Fruit fly (Drosophila melanogaster) whole organism, prepupa: ENCODE data around the gene Col4a1.

Experiments used
- Blimp-1 ChIP-seq: fragments of 200-800 bp; sonication (Bioruptor generic); optimal IDR thresholded peaks from 3 replicates; lab custom pipeline; 2017; ENCODE audit warnings: missing biosample characterization, missing genetic modification characterization, mild to moderate bottlenecking, moderate library complexity, missing genetic modification reagents
- CG10631 ChIP-seq: fragments of 200-800 bp; sonication (Bioruptor generic); optimal IDR thresholded peaks from 2 replicates; lab custom pipeline; 2016; ENCODE audit warnings: missing biosample characterization, missing genetic modification characterization
- CG11294 ChIP-seq: fragments of 200-800 bp; sonication (Bioruptor generic); IDR thresholded peaks from 2 replicates; pipeline ENCODE4 v1.3.6; 2022; ENCODE audit warnings: missing biosample characterization, missing genetic modification characterization
- CG11902 ChIP-seq: fragments of 200-800 bp; sonication (Bioruptor generic); optimal IDR thresholded peaks from 3 replicates; lab custom pipeline; 2016; ENCODE audit warnings: missing biosample characterization, missing genetic modification characterization
- CG15336 ChIP-seq: fragments of 200-800 bp; sonication (Bioruptor generic); IDR thresholded peaks from 2 replicates; pipeline ENCODE4 v1.3.6; 2022; ENCODE audit warnings: missing biosample characterization, missing genetic modification characterization
- CG1621 ChIP-seq: fragments of 200-800 bp; sonication (Bioruptor generic); optimal IDR thresholded peaks from 3 replicates; lab custom pipeline; 2018; ENCODE audit warnings: missing biosample characterization, mild to moderate bottlenecking, missing genetic modification characterization
- CG3032 ChIP-seq: fragments of 200-800 bp; optimal IDR thresholded peaks from 2 replicates; lab custom pipeline; 2019; ENCODE audit warnings: missing biosample characterization, mild to moderate bottlenecking, missing genetic modification characterization, moderate library complexity
- CG32006 ChIP-seq: fragments of 200-800 bp; sonication (Bioruptor generic); optimal IDR thresholded peaks from 3 replicates; lab custom pipeline; 2017; ENCODE audit warnings: missing biosample characterization, mild to moderate bottlenecking, missing genetic modification characterization
- CG6163 ChIP-seq: fragments of 200-800 bp; sonication (Bioruptor generic); IDR thresholded peaks from 3 replicates; pipeline ENCODE4 v1.3.6; 2022; ENCODE audit warnings: missing biosample characterization, missing genetic modification characterization
- CG8319 ChIP-seq: fragments of 200-800 bp; sonication (Bioruptor generic); optimal IDR thresholded peaks from 3 replicates; lab custom pipeline; 2016; ENCODE audit warnings: missing biosample characterization, missing genetic modification characterization
- CG8632 ChIP-seq: fragments of 200-800 bp; sonication (Bioruptor generic); optimal IDR thresholded peaks from 3 replicates; lab custom pipeline; 2016; ENCODE audit warnings: missing biosample characterization, missing genetic modification characterization
- Ets21C ChIP-seq: fragments of 200-800 bp; sonication (Bioruptor generic); optimal IDR thresholded peaks from 3 replicates; lab custom pipeline; 2016; ENCODE audit warnings: missing biosample characterization, missing genetic modification characterization
- Ets96B ChIP-seq: fragments of 200-800 bp; optimal IDR thresholded peaks from 2 replicates; lab custom pipeline; 2019; ENCODE audit warnings: missing biosample characterization, mild to moderate bottlenecking, missing genetic modification characterization, moderate library complexity
- Gug ChIP-seq: fragments of 200-800 bp; sonication (Bioruptor generic); IDR thresholded peaks from 2 replicates; pipeline ENCODE4 v1.3.6; 2022; ENCODE audit warnings: missing biosample characterization, missing genetic modification characterization
- Hr38 ChIP-seq: sonication (Bioruptor generic); optimal IDR thresholded peaks from 2 replicates; lab custom pipeline; 2016; ENCODE audit warnings: missing biosample characterization, missing genetic modification characterization
- Hr39 ChIP-seq: fragments of 200-800 bp; sonication (Bioruptor generic); optimal IDR thresholded peaks from 2 replicates; lab custom pipeline; 2016; ENCODE audit warnings: missing biosample characterization, missing genetic modification characterization
- Hr4 ChIP-seq: fragments of 200-800 bp; sonication (Bioruptor generic); optimal IDR thresholded peaks from 3 replicates; lab custom pipeline; 2016; ENCODE audit warnings: missing biosample characterization, missing genetic modification characterization
- Lpt ChIP-seq: fragments of 200-800 bp; sonication (Bioruptor generic); optimal IDR thresholded peaks from 3 replicates; lab custom pipeline; 2016; ENCODE audit warnings: missing biosample characterization, missing genetic modification characterization
- Met ChIP-seq: fragments of 200-800 bp; sonication (Bioruptor generic); optimal IDR thresholded peaks from 3 replicates; lab custom pipeline; 2016; ENCODE audit warnings: missing biosample characterization, missing genetic modification characterization
- OdsH ChIP-seq: fragments of 200-800 bp; sonication (Bioruptor generic); optimal IDR thresholded peaks from 3 replicates; lab custom pipeline; 2016; ENCODE audit warnings: missing biosample characterization, missing genetic modification characterization
- Sox15 ChIP-seq: fragments of 200-800 bp; sonication (Bioruptor generic); optimal IDR thresholded peaks from 3 replicates; lab custom pipeline; 2016; ENCODE audit warnings: missing biosample characterization, missing genetic modification characterization
- cyc ChIP-seq: fragments of 200-800 bp; sonication (Bioruptor generic); optimal IDR thresholded peaks from 3 replicates; lab custom pipeline; 2016; ENCODE audit warnings: missing biosample characterization, missing genetic modification characterization
- dac ChIP-seq: fragments of 200-800 bp; sonication (Bioruptor generic); optimal IDR thresholded peaks from 2 replicates; lab custom pipeline; 2017; ENCODE audit warnings: missing biosample characterization, mild to moderate bottlenecking, missing genetic modification characterization
- dsx ChIP-seq: fragments of 200-800 bp; optimal IDR thresholded peaks from 3 replicates; lab custom pipeline; 2019; ENCODE audit warnings: missing biosample characterization, mild to moderate bottlenecking, missing genetic modification characterization, moderate library complexity; ENCODE audit not compliant: poor library complexity, severe bottlenecking
- eg ChIP-seq: fragments of 200-800 bp; sonication (Bioruptor generic); IDR thresholded peaks from 3 replicates; pipeline ENCODE4 v1.3.6; 2022; ENCODE audit warnings: missing biosample characterization, missing genetic modification characterization
- esn ChIP-seq: fragments of 200-800 bp; sonication (Bioruptor generic); optimal IDR thresholded peaks from 2 replicates; lab custom pipeline; 2016; ENCODE audit warnings: missing biosample characterization, mild to moderate bottlenecking, missing genetic modification characterization, moderate library complexity
- fd59A ChIP-seq: fragments of 200-800 bp; sonication (Bioruptor generic); optimal IDR thresholded peaks from 2 replicates; lab custom pipeline; 2017; ENCODE audit warnings: missing biosample characterization, mild to moderate bottlenecking, missing genetic modification characterization, missing genetic modification reagents
- pdm3 ChIP-seq: fragments of 200-800 bp; sonication (Bioruptor generic); optimal IDR thresholded peaks from 3 replicates; lab custom pipeline; 2016; ENCODE audit warnings: missing biosample characterization, missing genetic modification characterization
- salr ChIP-seq, 2 experiments: fragments of 200-800 bp; sonication (Bioruptor generic); optimal IDR thresholded peaks; 3 replicates each; lab custom pipeline; 2016 to 2018; ENCODE audit warnings: missing biosample characterization in 2 of 2, missing genetic modification characterization in 2 of 2, mild to moderate bottlenecking in 1 of 2
- spab ChIP-seq: fragments of 200-800 bp; sonication (Bioruptor generic); optimal IDR thresholded peaks from 2 replicates; lab custom pipeline; 2017; ENCODE audit warnings: missing biosample characterization, mild to moderate bottlenecking, missing genetic modification characterization, missing genetic modification reagents
- ss ChIP-seq, 2 experiments: fragments of 200-800 bp; sonication (Bioruptor generic); optimal IDR thresholded peaks; 2 replicates in 1 of 2; 3 replicates in 1 of 2; lab custom pipeline; 2017 to 2018; ENCODE audit warnings: mild to moderate bottlenecking in 2 of 2, missing biosample characterization in 2 of 2, missing genetic modification characterization in 2 of 2, moderate library complexity in 1 of 2
- svp ChIP-seq: fragments of 200-800 bp; sonication (Bioruptor generic); peaks from one replicate; lab custom pipeline; 2016; ENCODE audit warnings: missing biosample characterization, missing genetic modification characterization
- topi ChIP-seq: fragments of 200-800 bp; sonication (Bioruptor generic); optimal IDR thresholded peaks from 3 replicates; lab custom pipeline; 2016; ENCODE audit warnings: missing biosample characterization, missing genetic modification characterization
- vri ChIP-seq: fragments of 200-800 bp; sonication (Bioruptor generic); optimal IDR thresholded peaks from 3 replicates; lab custom pipeline; 2016; ENCODE audit warnings: missing biosample characterization, mild to moderate bottlenecking, missing genetic modification characterization

The Col4a1 gene

DNA sequence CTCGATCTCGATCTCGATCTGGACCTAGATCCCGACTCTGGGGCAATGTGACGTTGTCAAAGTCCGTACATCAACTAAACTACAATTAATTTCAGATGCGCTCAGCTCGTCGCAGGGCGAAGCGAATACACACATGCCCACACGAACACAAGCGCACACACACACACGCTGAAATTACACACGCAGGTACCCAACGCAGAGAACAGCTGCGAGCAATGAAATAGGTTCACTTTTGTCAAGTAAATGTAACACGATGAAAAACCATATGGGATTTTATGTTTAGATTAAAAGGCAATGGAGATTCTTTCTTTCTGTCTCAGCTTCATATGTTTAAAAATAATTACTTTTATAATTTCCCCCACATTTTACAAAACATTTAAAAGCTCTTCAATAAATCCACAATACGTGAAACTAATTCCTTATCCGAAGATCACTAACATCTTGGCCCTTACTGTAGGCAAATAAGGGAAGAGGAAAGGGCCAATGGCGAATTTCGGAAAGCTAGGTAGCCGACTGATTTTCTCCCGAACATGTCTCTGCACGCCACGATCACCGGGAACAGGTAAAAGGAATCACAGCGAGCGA is 29.0 kb upstream of the Col4a1 start (continued):
- TF ChIP-seq fd59A (peak; percentile 88), dsx (GFP tag; lab: Kevin White, UChicago) (peak; percentile 83), Met (GFP tag; lab: Kevin White, UChicago) (peak; percentile 85), Lpt (peak; percentile 46), Ets96B (tag; lab: Kevin White, UChicago) (peak; percentile 87), CG11902 (GFP tag; lab: Kevin White, UChicago) (peak; percentile 67), OdsH (GFP tag; lab: Kevin White, UChicago) (peak; percentile 81), CG11294 (GFP tag; lab: Robert Waterston, UW) (peak; percentile 64), esn (GFP tag; lab: Kevin White, UChicago) (peak; percentile 94), CG8632 (GFP tag; lab: Kevin White, UChicago) (peak; percentile 79), CG1621 (peak; percentile 64), CG10631 (GFP tag; lab: Kevin White, UChicago) (peak; percentile 78), CG32006 (GFP tag; lab: Kevin White, UChicago) (peak; percentile 70), Ets21C (GFP tag; lab: Kevin White, UChicago) (peak; percentile 80), dac (GFP tag; lab: Kevin White, UChicago) (peak; percentile 2), Blimp-1 (GFP tag; lab: Kevin White, UChicago) (peak; percentile 57), ss (GFP tag; optimal IDR thresholded peaks at IDR 0.05; lab: Kevin White, UChicago) (peak; percentile 89 to 95), Hr39 (GFP tag; lab: Kevin White, UChicago) (peak; percentile 79), Gug (GFP tag; lab: Robert Waterston, UW) (peak; percentile 75), Hr38 (no peak), Sox15 (GFP tag; lab: Kevin White, UChicago) (peak; percentile 64), cyc (GFP tag; lab: Kevin White, UChicago) (peak; percentile 75), CG8319 (peak; percentile 53), eg (peak; percentile 69), CG3032 (tag; lab: Kevin White, UChicago) (peak; percentile 88), topi (peak; percentile 88), spab (GFP tag; lab: Kevin White, UChicago) (peak; percentile 84), Hr4 (GFP tag; lab: Kevin White, UChicago) (peak; percentile 73)

- TF ChIP-seq vri (GFP tag; lab: Kevin White, UChicago) (no peak), CG11294 (GFP tag; lab: Robert Waterston, UW) (peak; percentile 62), Gug (GFP tag; lab: Robert Waterston, UW) (peak; percentile 49; the same call in 1 of the 2 replicates), Hr4 (GFP tag; lab: Kevin White, UChicago) (peak; percentile 2), CG6163 (peak; percentile 65), Ets21C (GFP tag; lab: Kevin White, UChicago) (no peak), OdsH (GFP tag; lab: Kevin White, UChicago) (peak; percentile 9), eg (peak; percentile 73), salr (GFP tag; optimal IDR thresholded peaks at IDR 0.05; lab: Kevin White, UChicago) (peak in 1 of 2 experiments; percentile 23), dsx (GFP tag; lab: Kevin White, UChicago) (peak; percentile 57), CG15336 (GFP tag; lab: Robert Waterston, UW) (peak; percentile 7; the same call in 1 of the 2 replicates), pdm3 (GFP tag; lab: Kevin White, UChicago) (no peak), svp (GFP tag; lab: Kevin White, UChicago) (peak; percentile 2)
These were observed 28.4 kb upstream of the Col4a1 start for dm6 chr2L:5000919-5001581.

dm6 chr2L:5001582-5001929 is 27.9 kb upstream of the Col4a1 start:
- no peak for TF ChIP-seq CG10631 (GFP tag; lab: Kevin White, UChicago)
- peak; percentile 90 for TF ChIP-seq vri (GFP tag; lab: Kevin White, UChicago)
